Fruit fly (Drosophila melanogaster): Measurements from ENCODE around the gene CG33252.

Gene CG33252

dm6 chrX:16923503-16923902 lies 26.5 kb upstream of the CG33252 start:
- TF ChIP-seq CG17801 (GFP tag; optimal IDR thresholded peaks at IDR 0.05; ENCODE audit: partially characterized antibody), result no peak

dm6 chrX:16922626-16923025 lies 25.6 kb upstream of the CG33252 start:
- TF ChIP-seq CG17801 (GFP tag; optimal IDR thresholded peaks at IDR 0.05; ENCODE audit: partially characterized antibody), result no peak

dm6 chrX:16920682-16921286 lies 23.8 kb upstream of the CG33252 start:
- TF ChIP-seq CG17801 (GFP tag; optimal IDR thresholded peaks at IDR 0.05; ENCODE audit: partially characterized antibody), result no peak

- no peak for TF ChIP-seq CG17801 (GFP tag; optimal IDR thresholded peaks at IDR 0.05; ENCODE audit: partially characterized antibody)
Measured at dm6 chrX:16918767-16919336, 21.9 kb upstream of the CG33252 start.

dm6 chrX:16917462-16917861 lies 20.5 kb upstream of the CG33252 start:
- TF ChIP-seq CG17801 (GFP tag; optimal IDR thresholded peaks at IDR 0.05; ENCODE audit: partially characterized antibody), result no peak

- no peak for TF ChIP-seq CG17801 (GFP tag; optimal IDR thresholded peaks at IDR 0.05; ENCODE audit: partially characterized antibody)
Measured at dm6 chrX:16912965-16913755, 16.2 kb upstream of the CG33252 start, which contains the start of gene CG4928. CG4928 (plus strand) TSS chrX:16913180.

dm6 chrX:16911962-16912361 lies 15.0 kb upstream of the CG33252 start:
- no peak for TF ChIP-seq CG17801 (GFP tag; optimal IDR thresholded peaks at IDR 0.05; ENCODE audit: partially characterized antibody)

- no peak for TF ChIP-seq CG17801 (GFP tag; optimal IDR thresholded peaks at IDR 0.05; ENCODE audit: partially characterized antibody)
Measured at dm6 chrX:16909886-16910285, 12.9 kb upstream of the CG33252 start.

dm6 chrX:16909297-16909696 lies 12.3 kb upstream of the CG33252 start:
- TF ChIP-seq CG17801 (GFP tag; optimal IDR thresholded peaks at IDR 0.05; ENCODE audit: partially characterized antibody), result no peak

dm6 chrX:16907675-16908074 lies 10.7 kb upstream of the CG33252 start:
- TF ChIP-seq CG17801 (GFP tag; optimal IDR thresholded peaks at IDR 0.05; ENCODE audit: partially characterized antibody), result no peak

- TF ChIP-seq CG17801 (GFP tag; optimal IDR thresholded peaks at IDR 0.05; ENCODE audit: partially characterized antibody), result no peak
Measured at dm6 chrX:16907009-16907408, 10.0 kb upstream of the CG33252 start.

dm6 chrX:16906065-16906464 lies 9.1 kb upstream of the CG33252 start:
- TF ChIP-seq CG17801 (GFP tag; optimal IDR thresholded peaks at IDR 0.05; ENCODE audit: partially characterized antibody), result no peak

dm6 chrX:16902435-16902834 lies 5.4 kb upstream of the CG33252 start:
- no peak for TF ChIP-seq CG17801 (GFP tag; optimal IDR thresholded peaks at IDR 0.05; ENCODE audit: partially characterized antibody)

dm6 chrX:16900283-16900682 lies 3.3 kb upstream of the CG33252 start:
- no peak for TF ChIP-seq CG17801 (GFP tag; optimal IDR thresholded peaks at IDR 0.05; ENCODE audit: partially characterized antibody)

- TF ChIP-seq CG17801 (GFP tag; optimal IDR thresholded peaks at IDR 0.05; ENCODE audit: partially characterized antibody), result peak; percentile 19
Measured at dm6 chrX:16893034-16893433, 4.0 kb downstream of the CG33252 start.

dm6 chrX:16890599-16890998 lies 6.4 kb downstream of the CG33252 start:
- TF ChIP-seq CG17801 (GFP tag; optimal IDR thresholded peaks at IDR 0.05; ENCODE audit: partially characterized antibody), result peak; percentile 48
